Fruit fly (Drosophila melanogaster): ENCODE measurements around the gene CG32087.

CG32087 gene

DNA sequence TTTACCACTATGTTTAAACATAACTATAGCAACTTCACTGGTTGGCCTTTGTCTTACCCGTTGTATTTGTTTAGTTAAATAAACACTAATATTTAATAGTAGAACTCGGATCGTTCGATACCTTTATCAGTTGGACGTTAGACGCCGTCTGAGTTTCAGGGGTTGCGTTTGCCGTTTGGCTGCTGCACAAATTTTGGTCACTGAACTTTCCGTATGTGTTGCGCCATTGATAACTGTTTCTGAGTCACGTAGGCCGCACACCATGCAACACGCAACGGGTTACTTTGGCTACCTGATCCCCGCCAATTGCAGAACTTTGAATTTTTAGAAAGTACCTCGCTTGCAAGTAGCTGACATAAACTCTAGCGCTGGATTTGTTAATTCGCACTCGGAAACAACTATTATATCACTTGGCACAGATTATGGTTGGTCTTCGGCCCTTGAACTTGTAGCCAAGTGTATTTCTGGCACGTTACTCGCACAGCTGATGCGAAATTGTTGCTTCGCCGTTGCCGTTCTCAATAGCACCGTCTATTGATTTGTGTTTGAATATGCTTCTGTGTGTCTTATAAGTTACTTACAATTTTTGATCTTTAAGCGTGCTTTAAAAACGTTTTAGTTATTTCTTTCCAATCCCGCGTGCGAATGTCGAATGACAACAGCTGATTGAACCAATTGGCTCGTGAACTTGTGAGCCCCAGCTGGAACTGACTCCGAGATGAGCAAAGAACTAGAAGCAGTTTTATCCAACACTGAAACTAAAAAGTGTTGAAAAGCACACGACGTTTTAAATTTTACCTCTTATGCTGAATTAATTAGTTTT lies 35.4 kb upstream of the CG32087 start, which contains the start of gene Dph1 (continued):
- TF ChIP-seq CG11902 (GFP tag; optimal IDR thresholded peaks at IDR 0.05): peak; percentile 86
- TF ChIP-seq CG10631 (GFP tag; optimal IDR thresholded peaks at IDR 0.05): peak; percentile 85
- TF ChIP-seq CG15336 (GFP tag; IDR thresholded peaks at IDR 0.05): peak; percentile 95
- TF ChIP-seq Eip78C (GFP tag): peak; percentile 100
- peak; percentile 92 for TF ChIP-seq CG6792 (GFP tag; optimal IDR thresholded peaks at IDR 0.05)
- TF ChIP-seq CG8319 (GFP tag; optimal IDR thresholded peaks at IDR 0.05): peak; percentile 65
- TF ChIP-seq Gug (GFP tag; IDR thresholded peaks at IDR 0.05): peak; percentile 90
- TF ChIP-seq cyc (GFP tag; optimal IDR thresholded peaks at IDR 0.05): peak; percentile 86
- peak; percentile 96 for TF ChIP-seq CG6163 (GFP tag; IDR thresholded peaks at IDR 0.05)
- peak; percentile 88 for TF ChIP-seq fd85E (GFP tag; optimal IDR thresholded peaks at IDR 0.05)
- peak; percentile 90 for TF ChIP-seq achi (GFP tag; optimal IDR thresholded peaks at IDR 0.05)
- TF ChIP-seq pdm3 (GFP tag; optimal IDR thresholded peaks at IDR 0.05): peak; percentile 91
- TF ChIP-seq CG3919 (GFP tag; optimal IDR thresholded peaks at IDR 0.05): peak; percentile 93
- TF ChIP-seq CG11294 (GFP tag; IDR thresholded peaks at IDR 0.05): peak; percentile 79; the same call in 1 of the 2 replicates
- peak; percentile 97 for TF ChIP-seq eg (GFP tag; IDR thresholded peaks at IDR 0.05)

- TF ChIP-seq CG8119 (GFP tag; IDR thresholded peaks at IDR 0.05): no peak
- TF ChIP-seq CG10669 (GFP tag; optimal IDR thresholded peaks at IDR 0.05): no peak
- TF ChIP-seq CG11762 (GFP tag; optimal IDR thresholded peaks at IDR 0.05; ENCODE audit: insufficient read depth): no peak
- no peak for TF ChIP-seq eg (GFP tag; IDR thresholded peaks at IDR 0.05)
- TF ChIP-seq CG31627 (GFP tag; optimal IDR thresholded peaks at IDR 0.05): no peak
- no peak for TF ChIP-seq Ets21C (GFP tag; optimal IDR thresholded peaks at IDR 0.05)
- no peak for TF ChIP-seq CG11294 (GFP tag; IDR thresholded peaks at IDR 0.05)
- no peak for TF ChIP-seq Smox (GFP tag; optimal IDR thresholded peaks at IDR 0.05)
- no peak for TF ChIP-seq CG15336 (GFP tag; IDR thresholded peaks at IDR 0.05)
- no peak for TF ChIP-seq CG6276 (GFP tag; optimal IDR thresholded peaks at IDR 0.05)
- TF ChIP-seq pdm3 (GFP tag; optimal IDR thresholded peaks at IDR 0.05): no peak
- TF ChIP-seq CG6792 (GFP tag; optimal IDR thresholded peaks at IDR 0.05): no peak
- no peak for TF ChIP-seq topi (GFP tag; optimal IDR thresholded peaks at IDR 0.05)
- no peak for TF ChIP-seq Met (GFP tag; optimal IDR thresholded peaks at IDR 0.05)
- TF ChIP-seq Hr4 (GFP tag; optimal IDR thresholded peaks at IDR 0.05): no peak
- no peak for TF ChIP-seq Lpt (GFP tag; optimal IDR thresholded peaks at IDR 0.05)
Observed at dm6 chr3L:11699163-11699562, 32.8 kb upstream of the CG32087 start, which contains the start of gene Dnai2. Dnai2 (minus strand) TSS chr3L:11699263.

dm6 chr3L:11701649-11702048 lies 30.3 kb upstream of the CG32087 start:
- peak; percentile 70 for TF ChIP-seq CG8119 (GFP tag; IDR thresholded peaks at IDR 0.05)
- TF ChIP-seq dac (GFP tag; optimal IDR thresholded peaks at IDR 0.05): peak; percentile 10
- TF ChIP-seq eg (GFP tag; IDR thresholded peaks at IDR 0.05): no peak; the same call in 2 of the 3 replicates
- TF ChIP-seq Eip78C (GFP tag): peak; percentile 79
- no peak for TF ChIP-seq fd85E (GFP tag; optimal IDR thresholded peaks at IDR 0.05)
- TF ChIP-seq Ets21C (GFP tag; optimal IDR thresholded peaks at IDR 0.05): no peak
- no peak for TF ChIP-seq pdm3 (GFP tag; optimal IDR thresholded peaks at IDR 0.05)
- TF ChIP-seq OdsH (GFP tag; optimal IDR thresholded peaks at IDR 0.05): no peak
- TF ChIP-seq Hr39 (GFP tag; optimal IDR thresholded peaks at IDR 0.05): no peak
- TF ChIP-seq Lpt (GFP tag; optimal IDR thresholded peaks at IDR 0.05): peak; percentile 28
- TF ChIP-seq CG6276 (GFP tag; optimal IDR thresholded peaks at IDR 0.05): peak; percentile 70
- TF ChIP-seq CG32006 (GFP tag; optimal IDR thresholded peaks at IDR 0.05): peak; percentile 60
- TF ChIP-seq Ets96B (tag; optimal IDR thresholded peaks at IDR 0.05): no peak
- TF ChIP-seq CG31627 (GFP tag; optimal IDR thresholded peaks at IDR 0.05): no peak
- TF ChIP-seq CG15336 (GFP tag; IDR thresholded peaks at IDR 0.05): peak; percentile 65
- TF ChIP-seq CG8632 (GFP tag; optimal IDR thresholded peaks at IDR 0.05): no peak
- TF ChIP-seq CG1621 (tag; optimal IDR thresholded peaks at IDR 0.05): no peak
- no peak for TF ChIP-seq CG10631 (GFP tag; optimal IDR thresholded peaks at IDR 0.05)
- no peak for TF ChIP-seq CG8319 (GFP tag; optimal IDR thresholded peaks at IDR 0.05)
- TF ChIP-seq CG6163 (GFP tag; IDR thresholded peaks at IDR 0.05): peak; percentile 28; the same call in 1 of the 3 replicates
- TF ChIP-seq Blimp-1 (GFP tag; optimal IDR thresholded peaks at IDR 0.05): no peak
- TF ChIP-seq Gug (GFP tag; IDR thresholded peaks at IDR 0.05): no peak
- TF ChIP-seq Eip75B (GFP tag; optimal IDR thresholded peaks at IDR 0.05): no peak
- TF ChIP-seq Hr4 (GFP tag; optimal IDR thresholded peaks at IDR 0.05): peak; percentile 34
- TF ChIP-seq Met (GFP tag; optimal IDR thresholded peaks at IDR 0.05): no peak

Measured in whole organism, prepupa.